Fruit fly (Drosophila melanogaster): ENCODE data around the gene CkIIalpha-i1.
A peak's percentile ranks its signal among the peaks of the same experiment; 100 is the strongest.

CkIIalpha-i1 gene

DNA sequence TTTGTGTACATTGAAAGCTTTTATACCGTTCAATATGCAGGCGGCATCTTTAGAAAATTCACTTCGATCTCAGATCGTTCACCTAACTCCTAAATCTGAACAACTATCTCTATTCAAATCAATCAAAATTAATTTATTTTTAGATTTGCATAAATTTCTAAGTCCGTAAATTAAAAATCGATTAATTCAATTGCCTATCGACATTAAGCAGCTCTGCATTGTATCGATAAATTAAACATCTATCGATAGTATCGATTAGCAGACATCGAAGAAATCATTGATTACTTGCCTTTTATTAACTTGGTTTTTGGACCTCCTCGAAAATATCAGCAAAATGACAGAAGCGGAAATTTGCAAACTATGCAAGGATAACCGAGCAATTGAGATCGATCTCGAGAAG lies at the start of gene CkIIalpha-i1 (continued):
- TF ChIP-seq CG14965 (GFP tag; optimal IDR thresholded peaks at IDR 0.05; ENCODE audit: borderline replicate concordance): no peak
- TF ChIP-seq CG14014 (GFP tag; IDR thresholded peaks at IDR 0.05): no peak
- TF ChIP-seq tll (GFP tag; optimal IDR thresholded peaks at IDR 0.05): peak in 1 of 2 experiments; percentile 3
- no peak for TF ChIP-seq Mad (GFP tag; optimal IDR thresholded peaks at IDR 0.05)
- no peak for TF ChIP-seq CG18011 (GFP tag; optimal IDR thresholded peaks at IDR 0.05)
- no peak for TF ChIP-seq NC2α (GFP tag; optimal IDR thresholded peaks at IDR 0.05)
- TF ChIP-seq CG12219 (GFP tag; optimal IDR thresholded peaks at IDR 0.05): no peak
- no peak for TF ChIP-seq BtbVII (GFP tag; optimal IDR thresholded peaks at IDR 0.05)
- TF ChIP-seq CTCF (GFP tag; optimal IDR thresholded peaks at IDR 0.05): no peak
- peak; percentile 49 for TF ChIP-seq Dp (GFP tag; optimal IDR thresholded peaks at IDR 0.05)
- TF ChIP-seq Abd-B (GFP tag; optimal IDR thresholded peaks at IDR 0.05): no peak
- no peak for TF ChIP-seq CG2199 (GFP tag; IDR thresholded peaks at IDR 0.05)
- TF ChIP-seq oc (tag; optimal IDR thresholded peaks at IDR 0.05): no peak
- peak; percentile 6 for TF ChIP-seq MESR4 (GFP tag; optimal IDR thresholded peaks at IDR 0.05)
- TF ChIP-seq CG9437 (GFP tag; optimal IDR thresholded peaks at IDR 0.05): no peak
- TF ChIP-seq CG31365 (tag; optimal IDR thresholded peaks at IDR 0.05): no peak
- TF ChIP-seq ATbp (GFP tag; optimal IDR thresholded peaks at IDR 0.05): no peak
- TF ChIP-seq NFAT (GFP tag; IDR thresholded peaks at IDR 0.05): no peak
- no peak for TF ChIP-seq Nf-YC (tag; optimal IDR thresholded peaks at IDR 0.05)
- no peak for TF ChIP-seq Gug (GFP tag; IDR thresholded peaks at IDR 0.05)
- peak; percentile 11 for TF ChIP-seq CoRest (tag; optimal IDR thresholded peaks at IDR 0.05)
- no peak for TF ChIP-seq prd (optimal IDR thresholded peaks at IDR 0.05)
- TF ChIP-seq prd (GFP tag; IDR thresholded peaks at IDR 0.05): no peak
- no peak for TF ChIP-seq CG10209 (GFP tag; optimal IDR thresholded peaks at IDR 0.05)
- no peak for TF ChIP-seq Neu2 (GFP tag; optimal IDR thresholded peaks at IDR 0.05; ENCODE audit: borderline replicate concordance)
- TF ChIP-seq dmrt11E (tag; optimal IDR thresholded peaks at IDR 0.05): no peak
- no peak for TF ChIP-seq shn (GFP tag; optimal IDR thresholded peaks at IDR 0.05)
- no peak for TF ChIP-seq CG6175 (GFP tag; IDR thresholded peaks at IDR 0.05)
- no peak for TF ChIP-seq slou (GFP tag; optimal IDR thresholded peaks at IDR 0.05)
- TF ChIP-seq CG14860 (GFP tag; IDR thresholded peaks at IDR 0.05; ENCODE audit: partially characterized antibody): peak; percentile 99
- TF ChIP-seq bsh (GFP tag; optimal IDR thresholded peaks at IDR 0.05): no peak
- TF ChIP-seq danr (GFP tag; IDR thresholded peaks at IDR 0.05): no peak
- TF ChIP-seq Drgx (GFP tag; IDR thresholded peaks at IDR 0.05): no peak
- no peak for TF ChIP-seq Sry-β (GFP tag; optimal IDR thresholded peaks at IDR 0.05)
- TF ChIP-seq HLHmδ (GFP tag; optimal IDR thresholded peaks at IDR 0.05): no peak
- TF ChIP-seq sens-2 (GFP tag; IDR thresholded peaks at IDR 0.05): no peak
- peak; percentile 57 for TF ChIP-seq Lhr (GFP tag; optimal IDR thresholded peaks at IDR 0.05)
- TF ChIP-seq CG30431 (GFP tag; optimal IDR thresholded peaks at IDR 0.05): no peak
- no peak for TF ChIP-seq Camta (GFP tag; optimal IDR thresholded peaks at IDR 0.05)

DNA sequence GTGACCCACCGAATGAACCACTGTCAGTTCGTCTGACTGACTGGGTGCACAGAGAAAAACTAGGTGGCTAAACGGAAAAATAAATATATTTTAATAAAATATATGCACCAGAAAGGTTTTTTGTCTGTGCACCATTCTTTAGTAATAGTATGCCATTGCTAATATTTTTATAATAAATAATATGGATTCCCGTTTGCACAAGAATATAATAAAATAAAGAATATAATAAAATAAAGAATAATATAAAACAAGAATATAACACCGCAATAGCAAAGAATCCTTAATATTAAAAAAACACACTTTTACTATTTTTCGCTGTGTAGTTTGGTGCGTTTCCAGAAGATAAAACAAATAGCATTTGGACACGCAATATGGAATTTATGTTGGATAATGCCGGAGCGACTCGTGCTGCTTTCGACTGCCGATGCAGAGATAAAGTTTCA lies 47.8 kb upstream of the CkIIalpha-i1 start:
- TF ChIP-seq CG2116 (GFP tag; optimal IDR thresholded peaks at IDR 0.05) (peak; percentile 19), CG8388 (GFP tag; optimal IDR thresholded peaks at IDR 0.05) (peak; percentile 64), CG10321 (GFP tag; IDR thresholded peaks at IDR 0.05) (no peak), tgo (GFP tag; IDR thresholded peaks at IDR 0.05) (peak; percentile 68), ATbp (GFP tag; optimal IDR thresholded peaks at IDR 0.05) (peak; percentile 56), Drgx (GFP tag; IDR thresholded peaks at IDR 0.05) (no peak), GATAe (GFP tag; conservative IDR thresholded peaks at IDR 0.05) (no peak), Poxn (GFP tag; IDR thresholded peaks at IDR 0.05) (no peak), CG31441 (GFP tag; IDR thresholded peaks at IDR 0.05) (peak; percentile 85), p53 (GFP tag; optimal IDR thresholded peaks at IDR 0.05) (no peak), CG3838 (GFP tag; optimal IDR thresholded peaks at IDR 0.05) (no peak), al (GFP tag; IDR thresholded peaks at IDR 0.05) (no peak), trem (tag; optimal IDR thresholded peaks at IDR 0.05) (peak; percentile 71), Mad (GFP tag; optimal IDR thresholded peaks at IDR 0.05) (no peak), CG17359 (tag; optimal IDR thresholded peaks at IDR 0.05) (peak; percentile 79), Mes4 (GFP tag; optimal IDR thresholded peaks at IDR 0.05) (no peak), insv (GFP tag; optimal IDR thresholded peaks at IDR 0.05) (no peak), CG7271 (tag; optimal IDR thresholded peaks at IDR 0.05) (peak; percentile 30)
